Worm (Caenorhabditis elegans): ENCODE measurements around the gene ham-2.

Gene ham-2

DNA sequence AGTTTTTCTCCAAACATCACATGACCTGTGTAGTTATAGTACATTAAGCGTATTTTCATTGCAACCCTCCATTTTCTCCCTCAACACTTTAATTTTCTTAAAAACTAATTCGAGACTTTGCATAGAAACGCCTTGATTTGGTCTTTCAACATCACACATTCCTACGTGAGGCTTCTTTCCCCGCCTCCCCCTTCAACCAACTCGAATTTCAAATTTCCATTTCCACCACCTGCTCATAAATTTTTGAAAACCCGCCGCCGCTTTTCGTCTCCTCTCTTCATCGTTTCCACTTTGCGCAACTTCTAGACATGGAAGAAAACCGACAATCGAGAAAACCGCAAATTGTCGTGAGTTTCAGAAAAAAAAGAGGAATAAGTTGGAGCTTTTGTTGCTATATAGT is 23.5 kb downstream of the ham-2 start, which contains the start of gene C05E11.3:
Gene C05E11.3, plus strand, starts transcription at position 301 of the 400 bp plus-strand sequence.
- TF ChIP-seq nhr-85 (tag) (no peak), efl-1 (optimal IDR thresholded peaks at IDR 0.05) (no peak), efl-1 (GFP tag; optimal IDR thresholded peaks at IDR 0.05 in 1 of 2) (peak in 1 of 2 experiments; percentile 36), nhr-71 (tag; optimal IDR thresholded peaks at IDR 0.05) (no peak), pag-3 (tag; optimal IDR thresholded peaks at IDR 0.05; ENCODE audit: borderline replicate concordance, insufficient read depth) (no peak), nhr-77 (tag; optimal IDR thresholded peaks at IDR 0.05) (no peak)

DNA sequence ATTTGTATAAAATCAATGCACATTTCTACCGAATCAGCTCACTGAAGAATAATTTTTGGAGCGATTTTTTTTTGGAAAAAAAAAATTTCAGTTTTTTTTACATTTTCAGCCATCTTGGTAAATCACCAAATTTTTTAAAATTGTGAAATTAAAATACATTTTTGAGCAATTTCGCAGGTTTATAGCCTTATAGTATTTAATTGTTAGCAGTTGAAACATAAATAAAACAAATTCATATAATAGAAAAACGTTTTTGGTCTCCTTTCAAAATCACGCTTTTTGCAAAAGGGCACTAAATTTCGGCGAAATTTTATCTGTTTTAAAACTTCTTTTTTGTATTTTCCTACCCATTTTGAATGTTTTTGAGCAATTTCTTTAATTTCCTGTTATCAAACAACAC is 24.1 kb downstream of the ham-2 start:
- TF ChIP-seq lir-3 (tag; optimal IDR thresholded peaks at IDR 0.05; ENCODE audit: poor library complexity) (no peak), unc-30 (tag; optimal IDR thresholded peaks at IDR 0.05) (no peak), fkh-4 (tag; optimal IDR thresholded peaks at IDR 0.05; ENCODE audit: borderline replicate concordance) (no peak), ztf-4 (tag; optimal IDR thresholded peaks at IDR 0.05) (no peak), skn-1 (tag; optimal IDR thresholded peaks at IDR 0.05) (no peak), ceh-88 (GFP tag; IDR thresholded peaks at IDR 0.05) (no peak), jun-1 (tag; optimal IDR thresholded peaks at IDR 0.05) (no peak), pag-3 (tag; optimal IDR thresholded peaks at IDR 0.05; ENCODE audit: borderline replicate concordance, insufficient read depth) (no peak), zag-1 (tag; optimal IDR thresholded peaks at IDR 0.05) (no peak), alr-1 (tag; optimal IDR thresholded peaks at IDR 0.05; ENCODE audit: borderline replicate concordance) (no peak)

DNA sequence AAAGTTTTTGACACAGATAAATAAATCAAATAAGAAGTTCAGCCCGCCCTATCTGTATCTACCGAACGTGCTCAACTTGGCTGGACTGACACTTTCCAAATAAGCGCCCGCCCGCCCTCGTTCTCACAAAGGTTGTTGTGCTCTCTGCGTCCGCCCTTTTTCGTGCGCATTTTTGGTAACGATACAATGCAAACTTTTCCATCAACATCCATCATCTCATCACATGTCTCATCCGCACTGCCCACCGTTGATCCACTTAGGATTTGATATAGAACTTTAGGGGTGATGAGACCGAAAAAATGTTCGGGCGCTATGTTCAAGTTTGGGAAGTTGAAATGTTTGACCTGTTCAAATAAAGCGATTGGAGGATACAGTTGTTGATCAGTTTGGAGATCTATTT is 31.1 kb downstream of the ham-2 start, which contains the start of gene C05E11.7:
Gene C05E11.7, minus strand, starts transcription at position 101 of the 400 bp plus-strand sequence.
- TF ChIP-seq nhr-77 (tag; optimal IDR thresholded peaks at IDR 0.05): no peak
- no peak for TF ChIP-seq fkh-4 (tag; optimal IDR thresholded peaks at IDR 0.05; ENCODE audit: borderline replicate concordance)
- no peak for TF ChIP-seq C34B4.2 (tag; optimal IDR thresholded peaks at IDR 0.05)
- no peak for TF ChIP-seq zag-1 (tag; optimal IDR thresholded peaks at IDR 0.05)
- no peak for TF ChIP-seq nhr-20 (tag; optimal IDR thresholded peaks at IDR 0.05)
- TF ChIP-seq snu-23 (GFP tag; optimal IDR thresholded peaks at IDR 0.05): no peak
- TF ChIP-seq jun-1 (tag; optimal IDR thresholded peaks at IDR 0.05): no peak
- TF ChIP-seq nhr-47 (tag; optimal IDR thresholded peaks at IDR 0.05): no peak
- no peak for TF ChIP-seq tlp-1 (tag; optimal IDR thresholded peaks at IDR 0.05)
- TF ChIP-seq blmp-1 (tag; optimal IDR thresholded peaks at IDR 0.05): no peak
- TF ChIP-seq nhr-19 (GFP tag; conservative IDR thresholded peaks at IDR 0.05): no peak
- no peak for TF ChIP-seq aly-2 (tag; optimal IDR thresholded peaks at IDR 0.05)
- TF ChIP-seq swsn-7 (tag; optimal IDR thresholded peaks at IDR 0.05): no peak
- no peak for TF ChIP-seq pag-3 (tag; optimal IDR thresholded peaks at IDR 0.05; ENCODE audit: borderline replicate concordance, insufficient read depth)
- no peak for TF ChIP-seq C04F5.9 (tag; optimal IDR thresholded peaks at IDR 0.05)
- no peak for TF ChIP-seq F16B12.6 (tag; optimal IDR thresholded peaks at IDR 0.05)
- no peak for TF ChIP-seq nhr-90 (tag; optimal IDR thresholded peaks at IDR 0.05; ENCODE audit: poor library complexity)
- TF ChIP-seq egl-13 (tag; optimal IDR thresholded peaks at IDR 0.05): no peak
- TF ChIP-seq dpl-1 (GFP tag; optimal IDR thresholded peaks at IDR 0.05): no peak
- TF ChIP-seq lsy-2 (tag; optimal IDR thresholded peaks at IDR 0.05): no peak

DNA sequence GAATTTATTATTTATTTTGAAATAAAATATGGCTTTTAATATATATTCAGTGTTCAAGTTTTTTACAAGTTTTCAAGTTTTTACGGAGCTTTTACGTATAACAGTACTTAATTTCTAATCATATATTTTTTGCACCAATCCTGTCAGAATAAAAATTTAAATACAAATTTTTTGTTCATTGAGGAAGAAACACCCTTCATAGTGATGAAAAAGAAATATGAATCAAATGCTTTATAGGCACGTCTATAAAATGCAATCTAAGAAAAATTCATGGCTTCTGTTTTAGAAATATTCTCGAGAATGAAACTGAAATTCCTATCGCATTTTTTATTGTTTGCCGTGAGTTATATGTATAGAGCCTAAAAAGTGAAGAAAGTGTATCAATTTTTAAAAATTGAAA is 32.1 kb downstream of the ham-2 start, which contains the start of gene C05E11.2:
Gene C05E11.2, plus strand, starts transcription at position 301 of the 400 bp plus-strand sequence.
- TF ChIP-seq ets-5 (GFP tag; IDR thresholded peaks at IDR 0.05) (no peak), xbp-1 (tag; optimal IDR thresholded peaks at IDR 0.05) (no peak), unc-130 (tag; optimal IDR thresholded peaks at IDR 0.05) (no peak), isw-1 (GFP tag; IDR thresholded peaks at IDR 0.05) (no peak), Y116A8C.19 (tag; optimal IDR thresholded peaks at IDR 0.05; ENCODE audit: borderline replicate concordance) (no peak), ces-1 (GFP tag; optimal IDR thresholded peaks at IDR 0.05) (no peak), aha-1 (tag; optimal IDR thresholded peaks at IDR 0.05) (no peak), pqm-1 (tag; optimal IDR thresholded peaks at IDR 0.05) (no peak), vab-15 (tag; optimal IDR thresholded peaks at IDR 0.05) (no peak), ceh-88 (GFP tag; IDR thresholded peaks at IDR 0.05) (no peak), lin-39 (tag; optimal IDR thresholded peaks at IDR 0.05) (no peak), mep-1 (tag; optimal IDR thresholded peaks at IDR 0.05) (no peak), pax-3 (tag; optimal IDR thresholded peaks at IDR 0.05) (no peak), ceh-90 (tag; optimal IDR thresholded peaks at IDR 0.05) (no peak), egl-13 (tag; optimal IDR thresholded peaks at IDR 0.05) (no peak), irx-1 (tag; optimal IDR thresholded peaks at IDR 0.05) (no peak), dpl-1 (GFP tag; optimal IDR thresholded peaks at IDR 0.05) (no peak), lin-13 (GFP tag; optimal IDR thresholded peaks at IDR 0.05) (no peak), nhr-71 (tag; optimal IDR thresholded peaks at IDR 0.05) (no peak), efl-1 (optimal IDR thresholded peaks at IDR 0.05) (no peak), efl-1 (GFP tag; optimal IDR thresholded peaks at IDR 0.05 in 1 of 2) (no peak)
